Fruit fly (Drosophila melanogaster) whole organism, embryonic: ENCODE results near the gene cmb.

Experiments
- Abd-B ChIP-seq: fragments of 200-800 bp; sonication (Bioruptor generic); optimal IDR thresholded peaks from 2 replicates; lab custom pipeline; 2018; ENCODE audit warnings: missing biosample characterization, mild to moderate bottlenecking, missing genetic modification characterization, moderate library complexity
- B-H2 ChIP-seq: fragments of 200-800 bp; sonication (Bioruptor generic); optimal IDR thresholded peaks from 2 replicates; lab custom pipeline; 2018; ENCODE audit warnings: missing biosample characterization, mild to moderate bottlenecking, missing genetic modification characterization
- CG10462 ChIP-seq: fragments of 200-800 bp; sonication (Bioruptor generic); optimal IDR thresholded peaks from 2 replicates; lab custom pipeline; 2016; ENCODE audit warnings: missing biosample characterization, missing genetic modification characterization
- CG11456 ChIP-seq: fragments of 200-800 bp; sonication (Bioruptor generic); IDR thresholded peaks from 3 replicates; pipeline ENCODE4 v1.3.6; 2022; ENCODE audit warnings: missing biosample characterization, missing genetic modification characterization
- CG11723 ChIP-seq: fragments of 200-800 bp; sonication (Bioruptor generic); optimal IDR thresholded peaks from 2 replicates; lab custom pipeline; 2017; ENCODE audit warnings: missing biosample characterization, mild to moderate bottlenecking, missing genetic modification characterization
- CG12155 ChIP-seq: fragments of 200-800 bp; sonication (Bioruptor generic); optimal IDR thresholded peaks from 3 replicates; lab custom pipeline; 2016; ENCODE audit warnings: missing biosample characterization, missing genetic modification characterization
- CG12391 ChIP-seq: fragments of 200-800 bp; sonication (Bioruptor generic); optimal IDR thresholded peaks from 3 replicates; lab custom pipeline; 2018; ENCODE audit warnings: missing biosample characterization, mild to moderate bottlenecking, missing genetic modification characterization, moderate library complexity
- CG13624 ChIP-seq: fragments of 200-800 bp; sonication (Bioruptor generic); optimal IDR thresholded peaks from 2 replicates; lab custom pipeline; 2016; ENCODE audit warnings: missing biosample characterization, missing genetic modification characterization
- CG14860 ChIP-seq: fragments of 200-800 bp; sonication (Bioruptor generic); IDR thresholded peaks from 3 replicates; pipeline ENCODE4 v1.3.6; 2022; ENCODE audit warnings: missing biosample characterization, missing genetic modification characterization; ENCODE audit not compliant: partially characterized antibody
- CG1529 ChIP-seq: fragments of 200-800 bp; sonication (Bioruptor generic); optimal IDR thresholded peaks from 3 replicates; lab custom pipeline; 2018; ENCODE audit warnings: missing biosample characterization, missing genetic modification characterization
- CG16813 ChIP-seq: fragments of 200-800 bp; sonication (Bioruptor generic); IDR thresholded peaks from 3 replicates; pipeline ENCODE4 v1.3.6; 2022; ENCODE audit warnings: missing biosample characterization, missing genetic modification characterization; ENCODE audit not compliant: partially characterized antibody
- CG17829 ChIP-seq: fragments of 200-800 bp; optimal IDR thresholded peaks from 2 replicates; lab custom pipeline; 2019; ENCODE audit warnings: missing biosample characterization, mild to moderate bottlenecking, missing genetic modification characterization, moderate library complexity
- CG18011 ChIP-seq: fragments of 200-800 bp; sonication (Bioruptor generic); optimal IDR thresholded peaks from 2 replicates; lab custom pipeline; 2017; ENCODE audit warnings: missing biosample characterization, missing genetic modification characterization, mild to moderate bottlenecking, moderate library complexity, missing genotype
- CG2678 ChIP-seq: fragments of 200-800 bp; sonication (Bioruptor generic); optimal IDR thresholded peaks from 3 replicates; lab custom pipeline; 2019; ENCODE audit warnings: missing biosample characterization, mild to moderate bottlenecking, missing genetic modification characterization, moderate library complexity
- CG2875 ChIP-seq: fragments of 200-800 bp; sonication (Bioruptor generic); optimal IDR thresholded peaks from 2 replicates; lab custom pipeline; 2017; ENCODE audit warnings: missing biosample characterization, mild to moderate bottlenecking, missing genetic modification characterization, missing genetic modification reagents
- CG31441 ChIP-seq: fragments of 200-800 bp; sonication (Bioruptor generic); IDR thresholded peaks from 2 replicates; pipeline ENCODE4 v1.3.6; 2022; ENCODE audit warnings: missing biosample characterization, missing genetic modification characterization
- CG4360 ChIP-seq: fragments of 200-800 bp; sonication (Bioruptor generic); IDR thresholded peaks from 2 replicates; pipeline ENCODE4 v1.3.6; 2022; ENCODE audit warnings: missing biosample characterization, missing genetic modification characterization
- CG4617 ChIP-seq: fragments of 200-800 bp; sonication (Bioruptor generic); optimal IDR thresholded peaks from 3 replicates; lab custom pipeline; 2016; ENCODE audit warnings: missing biosample characterization, missing genetic modification characterization, borderline replicate concordance
- CG5245 ChIP-seq: fragments of 200-800 bp; sonication (Bioruptor generic); optimal IDR thresholded peaks from 3 replicates; lab custom pipeline; 2016; ENCODE audit warnings: missing biosample characterization, missing genetic modification characterization
- CG7745 ChIP-seq: fragments of 200-800 bp; sonication (Bioruptor generic); optimal IDR thresholded peaks from 2 replicates; lab custom pipeline; 2018; ENCODE audit warnings: missing biosample characterization, mild to moderate bottlenecking, missing genetic modification characterization, moderate library complexity
- CG7963 ChIP-seq: fragments of 200-800 bp; sonication (Bioruptor generic); IDR thresholded peaks from 3 replicates; pipeline ENCODE4 v1.3.6; 2022; ENCODE audit warnings: missing biosample characterization, missing genetic modification characterization; ENCODE audit not compliant: partially characterized antibody
- CG8281 ChIP-seq: fragments of 200-800 bp; sonication (Bioruptor generic); optimal IDR thresholded peaks from 2 replicates; lab custom pipeline; 2018; ENCODE audit warnings: missing biosample characterization, mild to moderate bottlenecking, missing genetic modification characterization, moderate library complexity
- CG9215 ChIP-seq: fragments of 200-800 bp; sonication (Bioruptor generic); IDR thresholded peaks from 2 replicates; pipeline ENCODE4 v1.3.6; 2022; ENCODE audit warnings: missing biosample characterization, missing genetic modification characterization
- GATAe ChIP-seq: fragments of 200-800 bp; sonication (Bioruptor generic); conservative IDR thresholded peaks from 2 replicates; pipeline ENCODE4 v1.3.6; 2022; ENCODE audit warnings: missing biosample characterization, missing genetic modification characterization
- Hand ChIP-seq: fragments of 200-800 bp; sonication (Bioruptor generic); optimal IDR thresholded peaks from 2 replicates; lab custom pipeline; 2017; ENCODE audit warnings: mild to moderate bottlenecking, missing biosample characterization, missing genetic modification reagents, missing genetic modification characterization
- MBD-R2 ChIP-seq: fragments of 200-800 bp; sonication (Bioruptor generic); IDR thresholded peaks from 2 replicates; pipeline ENCODE4 v1.3.6; 2022; ENCODE audit warnings: missing biosample characterization, missing genetic modification characterization
- Mrtf ChIP-seq: fragments of 200-800 bp; sonication (Bioruptor generic); IDR thresholded peaks from 3 replicates; pipeline ENCODE4 v1.3.6; 2022; ENCODE audit warnings: missing biosample characterization, missing genetic modification characterization
- Nf-YA ChIP-seq: fragments of 200-800 bp; sonication (Bioruptor generic); IDR thresholded peaks from 2 replicates; pipeline ENCODE4 v1.3.6; 2022; ENCODE audit warnings: missing biosample characterization, missing genetic modification characterization
- Six4 ChIP-seq: fragments of 200-800 bp; sonication (Bioruptor generic); optimal IDR thresholded peaks from 2 replicates; lab custom pipeline; 2016; ENCODE audit warnings: missing biosample characterization, missing genetic modification characterization
- amos ChIP-seq: fragments of 200-800 bp; sonication (Bioruptor generic); IDR thresholded peaks from 2 replicates; pipeline ENCODE4 v1.3.6; 2022; ENCODE audit warnings: missing biosample characterization, missing genetic modification characterization; ENCODE audit not compliant: partially characterized antibody
- cad ChIP-seq: fragments of >200 bp; optimal IDR thresholded peaks from 2 replicates; lab custom pipeline; 2017; ENCODE audit warnings: missing biosample characterization, missing genetic modification characterization
- chm ChIP-seq: fragments of 200-800 bp; sonication (Bioruptor generic); IDR thresholded peaks from 2 replicates; pipeline ENCODE4 v1.3.6; 2022; ENCODE audit warnings: missing biosample characterization, missing genetic modification characterization
- cwo ChIP-seq: fragments of 200-800 bp; sonication (Bioruptor generic); optimal IDR thresholded peaks from 3 replicates; lab custom pipeline; 2017; ENCODE audit warnings: missing biosample characterization, missing genetic modification characterization, mild to moderate bottlenecking, moderate library complexity, missing genetic modification reagents
- esg ChIP-seq: fragments of 200-800 bp; sonication (Bioruptor generic); conservative IDR thresholded peaks from 2 replicates; pipeline ENCODE4 v1.3.6; 2022; ENCODE audit warnings: missing biosample characterization, missing genetic modification characterization
- gcm ChIP-seq: fragments of 200-800 bp; sonication (Bioruptor generic); optimal IDR thresholded peaks from 2 replicates; lab custom pipeline; 2019; ENCODE audit warnings: missing biosample characterization, mild to moderate bottlenecking, missing genetic modification characterization, moderate library complexity
- gcm2 ChIP-seq: fragments of 200-800 bp; sonication (Bioruptor generic); optimal IDR thresholded peaks from 2 replicates; lab custom pipeline; 2016; ENCODE audit warnings: missing biosample characterization, missing genetic modification characterization
- gem ChIP-seq: fragments of 200-800 bp; sonication (Bioruptor generic); optimal IDR thresholded peaks from 2 replicates; lab custom pipeline; 2019; ENCODE audit warnings: missing biosample characterization, mild to moderate bottlenecking, missing genetic modification characterization, moderate library complexity
- gsb-n ChIP-seq: fragments of 200-800 bp; sonication (Bioruptor generic); optimal IDR thresholded peaks from 3 replicates; lab custom pipeline; 2018; ENCODE audit warnings: missing biosample characterization, mild to moderate bottlenecking, missing genetic modification characterization
- gt ChIP-seq: fragments of 200-800 bp; sonication (Bioruptor generic); IDR thresholded peaks from 2 replicates; pipeline ENCODE4 v1.3.6; 2022; ENCODE audit warnings: missing biosample characterization, missing genetic modification characterization
- hkb ChIP-seq, 2 experiments: fragments of 200-800 bp in 1 of 2; fragments of >200 bp in 1 of 2; sonication (Bioruptor generic) in 1 of 2; IDR thresholded peaks in 1 of 2; optimal IDR thresholded peaks in 1 of 2; 2 replicates each; pipeline versions ENCODE4 v1.3.6 to Lab custom; 2017 to 2022; ENCODE audit warnings: missing biosample characterization in 1 of 2, missing genetic modification characterization in 1 of 2
- jumu ChIP-seq: fragments of 200-800 bp; sonication (Bioruptor generic); optimal IDR thresholded peaks from 3 replicates; lab custom pipeline; 2016; ENCODE audit warnings: missing biosample characterization, missing genetic modification characterization
- ken ChIP-seq: fragments of 200-800 bp; sonication (Bioruptor generic); IDR thresholded peaks from 3 replicates; pipeline ENCODE4 v1.3.6; 2022; ENCODE audit warnings: missing biosample characterization, missing genetic modification characterization
- luna ChIP-seq: fragments of 200-800 bp; sonication (Bioruptor generic); optimal IDR thresholded peaks from 2 replicates; lab custom pipeline; 2016; ENCODE audit warnings: missing biosample characterization, missing genetic modification characterization
- mam ChIP-seq: fragments of 200-800 bp; sonication (Bioruptor generic); optimal IDR thresholded peaks from 3 replicates; lab custom pipeline; 2016; ENCODE audit warnings: missing biosample characterization, missing genetic modification characterization
- nau ChIP-seq: fragments of 200-800 bp; sonication (Bioruptor generic); optimal IDR thresholded peaks from 3 replicates; lab custom pipeline; 2017; ENCODE audit warnings: missing biosample characterization, mild to moderate bottlenecking, missing genetic modification characterization, missing genetic modification reagents
- oc ChIP-seq: fragments of 200-800 bp; sonication (Bioruptor generic); optimal IDR thresholded peaks from 2 replicates; lab custom pipeline; 2018; ENCODE audit warnings: missing biosample characterization, mild to moderate bottlenecking, missing genetic modification characterization, moderate library complexity
- ranshi ChIP-seq: fragments of 200-800 bp; sonication (Bioruptor generic); IDR thresholded peaks from 2 replicates; pipeline ENCODE4 v1.3.6; 2022; ENCODE audit warnings: missing biosample characterization, missing genetic modification characterization
- shn ChIP-seq: fragments of 200-800 bp; sonication (Bioruptor generic); optimal IDR thresholded peaks from 3 replicates; lab custom pipeline; 2016; ENCODE audit warnings: missing biosample characterization, missing genetic modification characterization
- sisA ChIP-seq: fragments of 200-800 bp; sonication (Bioruptor generic); IDR thresholded peaks from 2 replicates; pipeline ENCODE4 v1.3.6; 2022; ENCODE audit warnings: missing biosample characterization, missing genetic modification characterization
- trh ChIP-seq: fragments of 200-800 bp; sonication (Bioruptor generic); optimal IDR thresholded peaks from 2 replicates; lab custom pipeline; 2016; ENCODE audit warnings: missing biosample characterization, missing genetic modification characterization
- unpg ChIP-seq: fragments of 200-800 bp; sonication (Bioruptor generic); optimal IDR thresholded peaks from 3 replicates; lab custom pipeline; 2018; ENCODE audit warnings: missing biosample characterization, mild to moderate bottlenecking, missing genetic modification characterization, moderate library complexity

cmb gene

dm6 chr3L:13410999-13411398, 31.4 kb upstream of the cmb start (continued):
- TF ChIP-seq amos (GFP tag; lab: Robert Waterston, UW), result peak; percentile 56
- no peak for TF ChIP-seq CG10462
- no peak for TF ChIP-seq cad (GFP tag; lab: Kevin White, UChicago)
- peak; percentile 13 for TF ChIP-seq unpg (GFP tag; lab: Kevin White, UChicago)
- no peak for TF ChIP-seq cwo (GFP tag; lab: Kevin White, UChicago)
- TF ChIP-seq CG1529 (GFP tag; lab: Kevin White, UChicago), result no peak
- TF ChIP-seq CG12391 (tag; lab: Kevin White, UChicago), result peak; percentile 16
- TF ChIP-seq oc (tag; lab: Kevin White, UChicago), result no peak
- TF ChIP-seq CG2678 (tag; lab: Kevin White, UChicago), result no peak
- peak; percentile 54 for TF ChIP-seq gem
- TF ChIP-seq Abd-B (GFP tag; lab: Kevin White, UChicago), result no peak
- TF ChIP-seq CG13624, result no peak
- peak; percentile 83 for TF ChIP-seq CG11456 (GFP tag; lab: Robert Waterston, UW)
- no peak for TF ChIP-seq trh (GFP tag; lab: Kevin White, UChicago)
- peak; percentile 15 for TF ChIP-seq jumu
- TF ChIP-seq gt (GFP tag; lab: Robert Waterston, UW), result no peak
- TF ChIP-seq mam (GFP tag; lab: Kevin White, UChicago), result peak; percentile 43
- TF ChIP-seq gcm2 (GFP tag; lab: Kevin White, UChicago), result no peak
- no peak for TF ChIP-seq CG7745 (tag; lab: Kevin White, UChicago)
- no peak for TF ChIP-seq Hand (GFP tag; lab: Kevin White, UChicago)
- TF ChIP-seq CG16813 (GFP tag; lab: Robert Waterston, UW), result no peak
- TF ChIP-seq gcm (GFP tag; lab: Kevin White, UChicago), result no peak
- no peak for TF ChIP-seq B-H2
- no peak for TF ChIP-seq CG4360 (GFP tag; lab: Robert Waterston, UW)
- TF ChIP-seq CG4617 (GFP tag; lab: Kevin White, UChicago), result peak; percentile 27
- TF ChIP-seq CG14860 (GFP tag; lab: Robert Waterston, UW), result no peak
- TF ChIP-seq CG9215 (GFP tag; lab: Robert Waterston, UW), result no peak
- TF ChIP-seq CG2875 (GFP tag; lab: Kevin White, UChicago), result no peak
- no peak for TF ChIP-seq Six4 (GFP tag; lab: Kevin White, UChicago)
- TF ChIP-seq chm (GFP tag; lab: Robert Waterston, UW), result no peak
- peak; percentile 36 for TF ChIP-seq sisA (GFP tag; lab: Robert Waterston, UW)
- no peak for TF ChIP-seq CG12155 (GFP tag; lab: Kevin White, UChicago)
- TF ChIP-seq shn (GFP tag; lab: Kevin White, UChicago), result no peak
- TF ChIP-seq CG18011, result no peak
- TF ChIP-seq Nf-YA (GFP tag; lab: Robert Waterston, UW), result no peak
- no peak for TF ChIP-seq CG11723 (GFP tag; lab: Kevin White, UChicago)
- TF ChIP-seq gsb-n, result no peak
- TF ChIP-seq CG5245, result peak; percentile 61
- TF ChIP-seq hkb (optimal IDR thresholded peaks at IDR 0.05; lab: Kevin White, UChicago), result no peak
- TF ChIP-seq hkb (GFP tag; IDR thresholded peaks at IDR 0.05; lab: Robert Waterston, UW), result no peak
- TF ChIP-seq luna (GFP tag; lab: Kevin White, UChicago), result no peak
- TF ChIP-seq CG31441 (GFP tag; lab: Robert Waterston, UW), result no peak
- TF ChIP-seq ken, result no peak
- peak; percentile 73 for TF ChIP-seq CG17829 (tag; lab: Kevin White, UChicago)
- TF ChIP-seq Mrtf, result no peak
- TF ChIP-seq CG8281 (tag; lab: Kevin White, UChicago), result no peak
- TF ChIP-seq MBD-R2, result peak; percentile 17; the same call in 1 of the 2 replicates
- no peak for TF ChIP-seq nau (GFP tag; lab: Kevin White, UChicago)
- TF ChIP-seq GATAe (GFP tag; lab: Robert Waterston, UW), result no peak
- TF ChIP-seq ranshi (GFP tag; lab: Robert Waterston, UW), result no peak
- no peak for TF ChIP-seq CG7963 (GFP tag; lab: Robert Waterston, UW)
- TF ChIP-seq esg (GFP tag; lab: Robert Waterston, UW), result no peak
